Worm (Caenorhabditis elegans) whole organism, young adult: ENCODE measurements around the gene mnr-1.
"Not testable (repeated sequence)": the region's sequence is repeated elsewhere in the genome, so short reads cannot be mapped to it uniquely, and the experiment has no call there.

Experiments used
- B0261.1 ChIP-seq: sonication (generic microtip); optimal IDR thresholded peaks from 2 replicates; lab custom pipeline; 2016; ENCODE audit warnings: mild to moderate bottlenecking, missing genetic modification characterization, moderate library complexity, missing compliant biosample characterization
- ama-1 ChIP-seq, 3 experiments: fragments of 150-350 bp in 1 of 3; sonication (generic microtip) in 2 of 3; optimal IDR thresholded peaks; 2 replicates each; lab custom pipeline; 2014 to 2018; ENCODE audit warnings: missing biosample characterization in 2 of 3, missing genetic modification characterization in 2 of 3, missing genetic modification reagents in 2 of 3
- ccch-3 ChIP-seq: fragments of 200-800 bp; sonication (Bioruptor generic); optimal IDR thresholded peaks from 2 replicates; lab custom pipeline; 2018; ENCODE audit warnings: mild to moderate bottlenecking, missing genetic modification characterization, missing compliant biosample characterization
- lin-26 ChIP-seq: fragments of 200-800 bp; sonication (Bioruptor generic); IDR thresholded peaks from 2 replicates; pipeline ENCODE4 v1.3.6; 2022; ENCODE audit warnings: missing genetic modification reagents, missing genetic modification characterization, missing compliant biosample characterization
- pha-4 ChIP-seq: fragments of 150-350 bp; sonication (generic microtip); optimal IDR thresholded peaks from 2 replicates; lab custom pipeline; 2014; ENCODE audit warnings: missing biosample characterization, missing genetic modification reagents, missing genetic modification characterization
- rpc-1 ChIP-seq, 2 experiments: fragments of 150-350 bp in 1 of 2; sonication (generic microtip) in 1 of 2; optimal IDR thresholded peaks; 2 replicates each; lab custom pipeline; 2014 to 2018; ENCODE audit warnings: missing biosample characterization in 1 of 2, missing genetic modification characterization in 1 of 2, missing genetic modification reagents in 1 of 2, missing genotype in 1 of 2
- snpc-1.3 ChIP-seq: sonication (generic microtip); optimal IDR thresholded peaks from 2 replicates; lab custom pipeline; 2017; ENCODE audit warnings: missing genetic modification characterization, mild to moderate bottlenecking, missing compliant biosample characterization, antibody characterized with exemption, moderate library complexity, missing genotype, missing genetic modification reagents; ENCODE audit not compliant: insufficient read depth
- unc-62 ChIP-seq: fragments of 150-350 bp; optimal IDR thresholded peaks from 2 replicates; lab custom pipeline; 2014; ENCODE audit warnings: missing biosample characterization, missing genetic modification reagents, missing genetic modification characterization
- ztf-26 ChIP-seq: sonication (generic microtip); optimal IDR thresholded peaks from 2 replicates; lab custom pipeline; 2017; ENCODE audit warnings: missing genetic modification characterization, missing compliant biosample characterization

DNA sequence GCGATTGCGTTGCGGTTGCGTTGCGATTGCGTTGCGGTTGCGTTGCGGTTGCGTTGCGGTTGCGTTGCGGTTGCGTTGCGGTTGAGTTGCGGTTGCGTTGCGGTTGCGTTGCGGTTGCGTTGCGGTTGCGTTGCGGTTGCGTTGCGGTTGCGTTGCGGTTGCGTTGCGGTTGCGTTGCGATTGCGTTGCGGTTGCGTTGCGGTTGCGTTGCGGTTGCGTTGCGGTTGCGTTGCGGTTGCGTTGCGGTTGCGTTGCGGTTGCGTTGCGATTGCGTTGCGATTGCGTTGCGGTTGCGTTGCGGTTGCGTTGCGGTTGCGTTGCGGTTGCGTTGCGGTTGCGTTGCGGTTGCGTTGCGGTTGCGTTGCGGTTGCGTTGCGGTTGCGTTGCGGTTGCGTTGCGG is 48.6 kb upstream of the mnr-1 start:
- not testable (repeated sequence) for TF ChIP-seq snpc-1.3 (tag; lab: Kevin White, UChicago); ama-1 (optimal IDR thresholded peaks at IDR 0.05; lab: Kevin White, UChicago); ama-1 (GFP tag; optimal IDR thresholded peaks at IDR 0.05; lab: Kevin White, UChicago); unc-62; B0261.1 (tag; lab: Kevin White, UChicago); rpc-1 (optimal IDR thresholded peaks at IDR 0.05; lab: Kevin White, UChicago); rpc-1 (tag; optimal IDR thresholded peaks at IDR 0.05; lab: Kevin White, UChicago); ztf-26 (tag; lab: Kevin White, UChicago); ccch-3 (GFP tag; lab: Kevin White, UChicago); lin-26; pha-4 (tag; lab: Kevin White, UChicago)
